Fruit fly (Drosophila melanogaster): ENCODE measurements around the gene CG2955.

- TF ChIP-seq kay (GFP tag; ENCODE audit: borderline replicate concordance) (no peak), CG1620 (GFP tag; optimal IDR thresholded peaks at IDR 0.05) (no peak), cic (GFP tag; optimal IDR thresholded peaks at IDR 0.05) (no peak), ovo (GFP tag; optimal IDR thresholded peaks at IDR 0.05) (no peak), Crg-1 (GFP tag; optimal IDR thresholded peaks at IDR 0.05) (no peak), tj (GFP tag; optimal IDR thresholded peaks at IDR 0.05) (no peak), CG33017 (tag; optimal IDR thresholded peaks at IDR 0.05) (no peak), Hr96 (GFP tag; optimal IDR thresholded peaks at IDR 0.05) (no peak), CG7101 (tag; optimal IDR thresholded peaks at IDR 0.05) (no peak), toe (GFP tag; optimal IDR thresholded peaks at IDR 0.05) (no peak)
Observed at dm6 chr2L:4197143-4197912, 48.2 kb downstream of the CG2955 start.
